Fruit fly (Drosophila melanogaster) Kc167 (cell line): ENCODE data around the gene CG31674.

Experiments
- Myc ChIP-seq: fragments of >200 bp; optimal IDR thresholded peaks from 2 replicates; lab custom pipeline; 2017; ENCODE audit warnings: missing external identifiers
- Sin3A ChIP-seq: fragments of >200 bp; optimal IDR thresholded peaks from 2 replicates; lab custom pipeline; 2018; ENCODE audit warnings: missing external identifiers
- h ChIP-seq: fragments of >200 bp; optimal IDR thresholded peaks from 3 replicates; lab custom pipeline; 2018; ENCODE audit warnings: missing external identifiers
- insv ChIP-seq: fragments of >200 bp; optimal IDR thresholded peaks from 3 replicates; lab custom pipeline; 2018; ENCODE audit warnings: missing external identifiers
- ttk ChIP-seq: sonication (Bioruptor generic); optimal IDR thresholded peaks from 2 replicates; lab custom pipeline; 2017; ENCODE audit warnings: missing external identifiers

- TF ChIP-seq ttk (lab: Kevin White, UChicago) = no peak
- no peak for TF ChIP-seq Myc (lab: Kevin White, UChicago)
- TF ChIP-seq insv (lab: Kevin White, UChicago) = no peak
- no peak for TF ChIP-seq h (lab: Kevin White, UChicago)
- TF ChIP-seq Sin3A (lab: Kevin White, UChicago) = no peak
Measured at dm6 chr2L:20822025-20822371, 9.1 kb upstream of the CG31674 start.
